Fruit fly (Drosophila melanogaster): ENCODE results near the gene tara.

DNA sequence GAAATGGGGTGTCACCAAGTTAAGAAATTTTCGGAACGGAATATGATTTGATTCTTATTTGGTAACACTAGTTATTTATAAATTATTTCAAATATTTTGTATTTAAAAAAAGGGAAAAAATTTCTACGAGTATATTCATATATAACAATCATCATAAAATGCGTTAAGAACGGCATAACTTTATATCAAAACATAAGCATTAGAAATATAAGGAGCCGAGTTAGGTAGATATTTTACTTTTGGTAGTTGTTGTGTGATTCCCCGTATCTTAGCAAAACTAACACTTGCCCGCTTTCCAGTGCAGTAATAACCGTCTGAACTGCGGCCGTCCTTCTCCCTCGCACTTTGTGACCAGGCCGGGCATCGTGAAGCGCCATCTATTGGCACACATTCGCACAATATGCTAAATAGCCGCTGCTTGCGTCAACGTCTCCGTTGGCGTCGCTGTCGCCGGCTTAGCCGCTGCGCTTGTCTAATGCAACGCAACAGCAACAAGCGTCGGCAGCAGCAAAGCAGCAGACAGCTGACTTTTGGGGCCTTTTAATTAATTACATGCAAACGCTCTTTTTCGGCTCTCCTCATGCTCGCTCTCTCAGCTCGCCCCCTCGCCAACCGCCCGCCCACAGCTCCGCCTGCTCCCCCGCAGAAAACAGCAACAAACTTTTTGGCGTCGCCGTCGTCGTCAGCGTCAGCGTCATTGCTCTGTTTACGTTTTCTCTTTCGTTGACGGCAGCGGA lies 19.0 kb downstream of the tara start:
- TF ChIP-seq CG12391 (tag; optimal IDR thresholded peaks at IDR 0.05) (no peak), wdn (GFP tag; IDR thresholded peaks at IDR 0.05) (no peak), mirr (GFP tag; optimal IDR thresholded peaks at IDR 0.05) (no peak), CG10209 (GFP tag; optimal IDR thresholded peaks at IDR 0.05) (no peak), amos (GFP tag; IDR thresholded peaks at IDR 0.05; ENCODE audit: partially characterized antibody) (no peak), tup (GFP tag; optimal IDR thresholded peaks at IDR 0.05) (no peak)
